Fruit fly (Drosophila melanogaster) whole organism, wandering third instar larva: Measurements from ENCODE around the gene CG3638.

Experiments
- Abd-B ChIP-seq: fragments of >200 bp; optimal IDR thresholded peaks from 2 replicates; lab custom pipeline; 2017; ENCODE audit warnings: missing biosample characterization, missing genetic modification characterization
- CG32264 ChIP-seq: fragments of 200-800 bp; sonication (Bioruptor generic); optimal IDR thresholded peaks from 2 replicates; lab custom pipeline; 2016; ENCODE audit warnings: missing biosample characterization, missing genetic modification characterization
- CG9705 ChIP-seq: fragments of 200-800 bp; sonication (Bioruptor generic); optimal IDR thresholded peaks from 2 replicates; lab custom pipeline; 2018; ENCODE audit warnings: missing biosample characterization, mild to moderate bottlenecking, missing genetic modification characterization
- CrebA ChIP-seq: fragments of 200-800 bp; sonication (Bioruptor generic); optimal IDR thresholded peaks from 2 replicates; lab custom pipeline; 2016; ENCODE audit warnings: missing biosample characterization, mild to moderate bottlenecking, missing genetic modification characterization, borderline replicate concordance
- Dfd ChIP-seq: fragments of >200 bp; optimal IDR thresholded peaks from 2 replicates; lab custom pipeline; 2017; ENCODE audit warnings: missing biosample characterization, missing genetic modification characterization
- Dif ChIP-seq: fragments of 200-275, 200-300 bp; sonication (Bioruptor generic); optimal IDR thresholded peaks from 2 replicates; lab custom pipeline; 2018; ENCODE audit warnings: missing biosample characterization, missing genetic modification characterization; ENCODE audit not compliant: partially characterized antibody
- HLH106 ChIP-seq: fragments of 200-800 bp; optimal IDR thresholded peaks from 3 replicates; lab custom pipeline; 2019; ENCODE audit warnings: missing biosample characterization, mild to moderate bottlenecking, missing genetic modification characterization, moderate library complexity
- Hnf4 ChIP-seq: fragments of 200-800 bp; sonication (Bioruptor generic); optimal IDR thresholded peaks from 2 replicates; lab custom pipeline; 2016; ENCODE audit warnings: missing biosample characterization, mild to moderate bottlenecking, missing genetic modification characterization
- Hr83 ChIP-seq: fragments of 200-300 bp; sonication (Bioruptor generic); optimal IDR thresholded peaks from 2 replicates; lab custom pipeline; 2016; ENCODE audit warnings: missing biosample characterization, mild to moderate bottlenecking, missing genetic modification characterization, moderate library complexity; ENCODE audit not compliant: poor library complexity, severe bottlenecking
- Mio ChIP-seq: sonication (Bioruptor generic); optimal IDR thresholded peaks from 2 replicates; lab custom pipeline; 2016; ENCODE audit warnings: missing biosample characterization, missing genetic modification characterization
- Myc ChIP-seq: fragments of >200 bp; optimal IDR thresholded peaks from 2 replicates; lab custom pipeline; 2017
- N ChIP-seq: fragments of >200 bp; optimal IDR thresholded peaks from 2 replicates; lab custom pipeline; 2018; ENCODE audit warnings: missing biosample characterization, missing external identifiers, missing genetic modification characterization
- OdsH ChIP-seq: fragments of 200-800 bp; sonication (Bioruptor generic); optimal IDR thresholded peaks from 2 replicates; lab custom pipeline; 2016; ENCODE audit warnings: missing biosample characterization, mild to moderate bottlenecking, missing genetic modification characterization
- Rel ChIP-seq, 2 experiments: fragments of 200-800 bp; sonication (Bioruptor generic) in 1 of 2; optimal IDR thresholded peaks; 2 replicates in 1 of 2; 3 replicates in 1 of 2; lab custom pipeline; 2016 to 2019; ENCODE audit warnings: mild to moderate bottlenecking in 2 of 2, missing biosample characterization in 2 of 2, missing genetic modification characterization in 2 of 2, moderate library complexity in 1 of 2
- Sp1 ChIP-seq: fragments of 200-800 bp; sonication (Bioruptor generic); optimal IDR thresholded peaks from 3 replicates; lab custom pipeline; 2019; ENCODE audit warnings: missing biosample characterization, mild to moderate bottlenecking, missing genetic modification characterization, moderate library complexity
- Vsx2 ChIP-seq: fragments of 200-300, 225-300 bp; sonication (Bioruptor generic); optimal IDR thresholded peaks from 2 replicates; lab custom pipeline; 2018; ENCODE audit warnings: missing biosample characterization, missing genetic modification characterization; ENCODE audit not compliant: partially characterized antibody
- br ChIP-seq: fragments of 200-800 bp; sonication (Bioruptor generic); optimal IDR thresholded peaks from 2 replicates; lab custom pipeline; 2016; ENCODE audit warnings: missing biosample characterization, missing genetic modification characterization
- dmrt93B ChIP-seq: fragments of 200-800 bp; sonication (Bioruptor generic); optimal IDR thresholded peaks from 2 replicates; lab custom pipeline; 2018; ENCODE audit warnings: missing biosample characterization, mild to moderate bottlenecking, missing genetic modification characterization
- dsf ChIP-seq: sonication (Bioruptor generic); optimal IDR thresholded peaks from 2 replicates; lab custom pipeline; 2016; ENCODE audit warnings: missing biosample characterization, missing genetic modification characterization, borderline replicate concordance
- ey ChIP-seq: fragments of 200-800 bp; sonication (Bioruptor generic); optimal IDR thresholded peaks from 2 replicates; lab custom pipeline; 2016; ENCODE audit warnings: missing biosample characterization, missing genetic modification characterization
- foxo ChIP-seq, 2 experiments: fragments of 200-800 bp; sonication (Bioruptor generic); optimal IDR thresholded peaks; 2 replicates in 1 of 2; 3 replicates in 1 of 2; lab custom pipeline; 2016 to 2017; ENCODE audit warnings: missing biosample characterization in 2 of 2, missing genetic modification characterization in 2 of 2
- fru ChIP-seq: fragments of 200-800 bp; sonication (Bioruptor generic); optimal IDR thresholded peaks from 3 replicates; lab custom pipeline; 2016; ENCODE audit warnings: missing biosample characterization, mild to moderate bottlenecking, missing genetic modification characterization
- h ChIP-seq: fragments of 200-800 bp; sonication (Bioruptor generic); optimal IDR thresholded peaks from 3 replicates; lab custom pipeline; 2016; ENCODE audit warnings: missing biosample characterization, mild to moderate bottlenecking, missing genetic modification characterization
- jim ChIP-seq: fragments of 175-275, 200-325 bp; sonication (Bioruptor generic); optimal IDR thresholded peaks from 2 replicates; lab custom pipeline; 2016; ENCODE audit warnings: missing biosample characterization, mild to moderate bottlenecking, missing genetic modification characterization
- pan ChIP-seq: fragments of >200 bp; optimal IDR thresholded peaks from 2 replicates; lab custom pipeline; 2017
- psq ChIP-seq: fragments of 200-800 bp; sonication (Bioruptor generic); optimal IDR thresholded peaks from 3 replicates; lab custom pipeline; 2017; ENCODE audit warnings: missing biosample characterization, mild to moderate bottlenecking, missing genetic modification characterization, moderate library complexity
- rgr ChIP-seq: fragments of 200-800 bp; sonication (Bioruptor generic); optimal IDR thresholded peaks from 3 replicates; lab custom pipeline; 2016; ENCODE audit warnings: missing biosample characterization, mild to moderate bottlenecking, missing genetic modification characterization
- sage ChIP-seq: fragments of 200-800 bp; sonication (Bioruptor generic); optimal IDR thresholded peaks from 2 replicates; lab custom pipeline; 2016; ENCODE audit warnings: missing biosample characterization, mild to moderate bottlenecking, missing genetic modification characterization
- sv ChIP-seq: fragments of 200-800 bp; sonication (Bioruptor generic); optimal IDR thresholded peaks from 3 replicates; lab custom pipeline; 2016; ENCODE audit warnings: missing biosample characterization, missing genetic modification characterization
- usp ChIP-seq: fragments of >200 bp; optimal IDR thresholded peaks from 2 replicates; lab custom pipeline; 2017; ENCODE audit warnings: missing biosample characterization, missing genetic modification characterization
- woc ChIP-seq: sonication (Bioruptor generic); optimal IDR thresholded peaks from 2 replicates; lab custom pipeline; 2016; ENCODE audit warnings: missing biosample characterization, mild to moderate bottlenecking, missing genetic modification characterization

The CG3638 gene

DNA sequence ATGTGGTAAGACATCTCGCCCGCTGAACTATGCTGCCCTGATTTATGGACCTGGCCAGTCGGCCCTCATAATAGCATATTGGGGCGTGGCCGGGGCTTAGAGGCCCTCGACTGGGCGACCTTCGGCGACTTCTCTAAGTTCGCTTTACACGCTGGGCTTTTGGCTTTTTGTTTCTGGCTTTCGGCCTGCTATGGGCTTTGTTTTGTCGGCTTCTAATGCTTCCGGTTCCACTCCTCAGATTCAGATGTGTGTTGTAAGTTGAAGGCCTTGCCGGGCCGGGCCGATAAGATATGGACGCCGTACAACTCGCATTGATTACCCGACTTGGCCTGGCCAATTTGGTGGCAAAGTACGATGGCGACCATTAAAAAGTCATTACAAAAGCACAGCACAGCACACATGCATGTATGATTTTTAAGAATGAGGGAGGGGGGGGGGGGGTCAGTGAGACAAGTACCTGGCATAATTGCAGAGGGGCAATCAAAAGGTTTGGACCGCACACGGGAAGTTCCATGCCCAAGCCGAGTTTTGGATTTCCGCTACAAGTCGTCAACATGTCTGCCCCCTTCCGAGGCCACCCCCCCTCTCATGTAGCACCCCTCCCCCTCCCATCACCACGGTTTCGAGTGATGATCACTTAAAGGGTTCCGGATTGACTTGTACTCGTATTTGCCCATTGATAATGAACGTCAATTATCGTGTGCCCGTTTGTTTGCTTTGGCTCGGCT is 26.2 kb upstream of the CG3638 start:
- TF ChIP-seq Hnf4 (GFP tag; lab: Kevin White, UChicago), result no peak
- no peak for TF ChIP-seq ey
- TF ChIP-seq foxo (GFP tag; optimal IDR thresholded peaks at IDR 0.05; lab: Kevin White, UChicago), result no peak
- TF ChIP-seq Abd-B (GFP tag; lab: Kevin White, UChicago), result no peak
- TF ChIP-seq CG9705 (GFP tag; lab: Kevin White, UChicago), result no peak
- no peak for TF ChIP-seq dsf
- no peak for TF ChIP-seq sage (GFP tag; lab: Kevin White, UChicago)
- TF ChIP-seq Vsx2 (GFP tag; lab: Kevin White, UChicago), result no peak
- no peak for TF ChIP-seq CrebA (GFP tag; lab: Kevin White, UChicago)
- TF ChIP-seq HLH106 (tag; lab: Kevin White, UChicago), result no peak
- no peak for TF ChIP-seq br

- TF ChIP-seq rgr (peak; percentile 16), ey (no peak), fru (GFP tag; lab: Kevin White, UChicago) (no peak), br (no peak), woc (GFP tag; lab: Kevin White, UChicago) (peak; percentile 2), Myc (lab: Kevin White, UChicago) (no peak), h (GFP tag; lab: Kevin White, UChicago) (no peak), foxo (GFP tag; optimal IDR thresholded peaks at IDR 0.05; lab: Kevin White, UChicago) (peak in 1 of 2 experiments; percentile 20), N (GFP tag; lab: Kevin White, UChicago) (no peak)
These were observed 23.8 kb upstream of the CG3638 start for dm6 chrX:1260327-1260726.

DNA sequence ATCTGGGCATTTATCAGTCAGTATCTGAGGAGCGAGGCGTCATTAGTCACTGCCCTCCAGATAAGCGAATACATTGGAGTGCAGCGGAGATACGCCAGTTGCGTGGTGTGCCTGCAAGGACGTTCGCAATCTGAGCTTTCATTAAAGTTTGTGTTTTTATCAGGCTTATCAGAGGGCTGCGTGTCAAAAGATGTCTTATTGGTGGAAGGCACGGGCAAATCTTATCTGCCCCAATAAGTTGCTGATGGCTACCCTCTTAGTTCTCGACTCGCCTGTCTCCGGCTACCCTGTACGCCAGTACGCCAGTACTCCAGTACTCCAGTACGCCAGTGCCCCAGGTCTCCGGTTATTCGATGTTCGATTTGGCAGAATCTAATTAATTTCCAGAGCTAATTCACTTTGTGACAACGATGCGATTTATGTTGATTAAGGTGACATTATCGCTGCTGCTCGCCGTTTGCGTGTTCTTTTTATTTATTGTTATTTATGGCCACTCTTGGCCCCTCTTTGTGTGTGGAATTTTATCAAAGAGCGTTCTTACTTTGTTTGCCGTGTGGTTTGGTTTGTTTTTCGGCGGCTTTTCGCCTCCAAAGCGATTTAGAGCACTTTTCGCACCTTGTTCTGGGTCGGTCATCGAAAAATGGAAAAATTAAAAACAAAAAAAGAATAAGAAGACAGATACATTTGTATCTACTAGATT is 20.4 kb upstream of the CG3638 start:
- TF ChIP-seq h (GFP tag; lab: Kevin White, UChicago) (peak; percentile 37), Rel (GFP tag; optimal IDR thresholded peaks at IDR 0.05; lab: Kevin White, UChicago) (no peak), Rel (tag; optimal IDR thresholded peaks at IDR 0.05; lab: Kevin White, UChicago) (peak; percentile 33), br (no peak), fru (GFP tag; lab: Kevin White, UChicago) (no peak), Abd-B (GFP tag; lab: Kevin White, UChicago) (no peak), rgr (no peak), sage (GFP tag; lab: Kevin White, UChicago) (no peak), pan (lab: Kevin White, UChicago) (no peak), N (GFP tag; lab: Kevin White, UChicago) (no peak), Dif (GFP tag; lab: Kevin White, UChicago) (no peak), OdsH (no peak), jim (no peak), Mio (no peak), sv (GFP tag; lab: Kevin White, UChicago) (no peak), Hr83 (GFP tag; lab: Kevin White, UChicago) (no peak), CG32264 (GFP tag; lab: Kevin White, UChicago) (no peak), Hnf4 (GFP tag; lab: Kevin White, UChicago) (no peak), Dfd (GFP tag; lab: Kevin White, UChicago) (no peak), Sp1 (GFP tag; lab: Kevin White, UChicago) (peak; percentile 9), psq (GFP tag; lab: Kevin White, UChicago) (no peak), Myc (lab: Kevin White, UChicago) (no peak)

dm6 chrX:1256131-1256530 is 19.6 kb upstream of the CG3638 start:
- TF ChIP-seq usp (no peak), CG32264 (GFP tag; lab: Kevin White, UChicago) (no peak), HLH106 (tag; lab: Kevin White, UChicago) (no peak), dsf (no peak), Myc (lab: Kevin White, UChicago) (no peak), br (no peak), foxo (GFP tag; optimal IDR thresholded peaks at IDR 0.05; lab: Kevin White, UChicago) (no peak), Hnf4 (GFP tag; lab: Kevin White, UChicago) (no peak), psq (GFP tag; lab: Kevin White, UChicago) (no peak), dmrt93B (GFP tag; lab: Kevin White, UChicago) (no peak), CG9705 (GFP tag; lab: Kevin White, UChicago) (no peak)
